Worm (Caenorhabditis elegans): ENCODE results near the gene C41H7.9.

Gene C41H7.9

DNA sequence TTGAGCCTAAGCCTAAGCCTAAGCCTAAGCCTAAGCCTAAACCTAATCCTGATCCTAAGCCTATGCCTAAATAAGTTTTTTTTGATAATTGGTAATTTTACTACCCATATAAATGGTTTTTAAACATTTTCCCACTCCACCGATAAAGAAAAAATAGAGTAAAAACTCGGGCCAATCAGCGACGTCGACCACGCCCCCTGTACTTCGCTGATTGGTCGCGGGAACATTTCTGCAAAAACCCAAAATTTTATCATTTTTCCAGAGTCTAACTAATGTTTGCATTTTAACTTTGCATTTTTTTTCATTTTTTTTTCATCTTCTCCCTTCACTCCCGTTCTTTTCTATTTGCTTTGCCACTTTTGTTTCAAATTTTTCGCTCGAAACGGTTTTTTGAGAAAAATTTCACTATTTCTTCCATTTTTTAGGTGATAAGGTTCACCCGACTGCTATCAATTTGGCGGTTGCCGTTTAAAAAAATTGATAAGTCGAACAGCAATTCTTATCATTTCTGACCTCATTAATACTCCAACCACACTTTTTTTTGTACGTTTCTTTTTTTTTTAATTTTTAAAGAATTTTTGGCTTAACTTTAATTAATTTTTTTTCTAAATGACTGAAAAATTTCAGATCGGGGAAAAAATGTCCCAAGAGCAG is 2.3 kb upstream of the C41H7.9 start, which contains the start of gene C41H7.2:
TSS of gene C41H7.2 (plus strand) at position 622 of the 654 bp plus-strand sequence.
- TF ChIP-seq nhr-129 (tag; optimal IDR thresholded peaks at IDR 0.05) (no peak), sma-9 (GFP tag; optimal IDR thresholded peaks at IDR 0.05) (no peak), sma-9 (tag; optimal IDR thresholded peaks at IDR 0.05) (no peak), peb-1 (tag; optimal IDR thresholded peaks at IDR 0.05) (no peak), crh-2 (tag; optimal IDR thresholded peaks at IDR 0.05) (peak; percentile 4), fos-1 (tag; optimal IDR thresholded peaks at IDR 0.05) (peak; percentile 85), ama-1 (optimal IDR thresholded peaks at IDR 0.05) (no peak), R02D3.7 (tag; optimal IDR thresholded peaks at IDR 0.05) (no peak), nhr-12 (tag; optimal IDR thresholded peaks at IDR 0.05) (no peak), nhr-25 (tag; optimal IDR thresholded peaks at IDR 0.05) (no peak), mdl-1 (tag; optimal IDR thresholded peaks at IDR 0.05) (no peak)

DNA sequence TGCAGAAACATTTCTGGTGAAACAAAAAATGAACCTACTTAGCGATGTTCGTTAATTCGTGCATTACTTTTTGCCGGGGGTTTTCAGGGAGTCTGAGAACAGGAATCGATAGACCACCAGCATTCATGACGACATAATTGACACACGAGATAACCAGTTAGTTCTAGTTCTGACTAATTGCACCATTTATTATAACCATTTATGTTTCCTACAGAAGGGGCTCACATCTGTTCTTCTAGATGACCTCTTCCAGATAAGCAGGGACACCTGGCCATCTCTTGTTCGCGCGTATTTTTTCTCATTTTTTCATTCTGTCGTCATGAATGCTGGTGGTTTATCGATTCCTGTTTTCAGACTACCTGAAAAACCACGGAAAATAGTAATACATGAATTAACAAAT is 3.6 kb downstream of the C41H7.9 start, which contains the start of gene sdz-5:
TSS of gene sdz-5 (plus strand) at position 301 of the 400 bp plus-strand sequence.
- TF ChIP-seq nhr-6 (tag; optimal IDR thresholded peaks at IDR 0.05) (no peak), aly-2 (tag; optimal IDR thresholded peaks at IDR 0.05) (no peak), blmp-1 (tag; optimal IDR thresholded peaks at IDR 0.05; ENCODE audit: insufficient read depth) (no peak), sem-4 (tag; optimal IDR thresholded peaks at IDR 0.05) (no peak), zag-1 (tag; optimal IDR thresholded peaks at IDR 0.05) (no peak), elt-1 (tag; optimal IDR thresholded peaks at IDR 0.05) (no peak), gmeb-1 (tag; optimal IDR thresholded peaks at IDR 0.05) (no peak)

ce11 chrII:3005499-3005898 is 6.5 kb downstream of the C41H7.9 start, which contains the start of gene lido-12:
lido-12 (plus strand) TSS chrII:3005799.
- TF ChIP-seq Y55F3AM.14 (GFP tag; optimal IDR thresholded peaks at IDR 0.05), result no peak
- TF ChIP-seq lin-13 (GFP tag; optimal IDR thresholded peaks at IDR 0.05), result no peak
- no peak for TF ChIP-seq aly-2 (tag; optimal IDR thresholded peaks at IDR 0.05)
- no peak for TF ChIP-seq nhr-11 (tag; optimal IDR thresholded peaks at IDR 0.05)
- no peak for TF ChIP-seq nhr-129 (tag; optimal IDR thresholded peaks at IDR 0.05)
- no peak for TF ChIP-seq unc-55 (GFP tag; optimal IDR thresholded peaks at IDR 0.05)
- no peak for TF ChIP-seq mbf-1 (tag; optimal IDR thresholded peaks at IDR 0.05)
- no peak for TF ChIP-seq lin-39 (tag; optimal IDR thresholded peaks at IDR 0.05)
- no peak for TF ChIP-seq gmeb-1 (tag; optimal IDR thresholded peaks at IDR 0.05)
- TF ChIP-seq elt-3 (tag; optimal IDR thresholded peaks at IDR 0.05), result no peak
- TF ChIP-seq ceh-82 (tag; optimal IDR thresholded peaks at IDR 0.05), result no peak
- TF ChIP-seq ztf-1 (GFP tag; conservative IDR thresholded peaks at IDR 0.05), result no peak
- no peak for TF ChIP-seq nhr-25 (tag; optimal IDR thresholded peaks at IDR 0.05)
- TF ChIP-seq alr-1 (tag; optimal IDR thresholded peaks at IDR 0.05), result no peak
- no peak for TF ChIP-seq snpc-4 (tag; optimal IDR thresholded peaks at IDR 0.05)
- TF ChIP-seq nhr-12 (tag; optimal IDR thresholded peaks at IDR 0.05), result no peak

DNA sequence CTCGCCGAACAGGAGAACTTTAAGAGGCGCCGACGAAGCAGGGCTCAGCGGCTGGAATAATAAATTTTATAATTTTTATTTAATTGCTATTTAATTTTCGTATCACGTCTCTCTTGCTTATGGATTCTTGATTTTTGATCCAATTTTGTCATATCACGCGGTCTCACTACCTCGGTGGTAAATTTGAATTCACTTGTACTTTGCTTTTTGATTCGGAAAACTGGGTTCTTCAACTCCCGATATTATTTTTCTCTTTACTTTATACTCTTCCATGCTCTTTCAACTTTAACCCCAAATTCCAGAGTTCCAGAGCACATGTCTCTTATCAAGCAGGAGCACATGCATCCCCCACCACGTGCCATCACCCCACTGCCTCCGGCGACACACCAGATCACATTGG is 8.4 kb downstream of the C41H7.9 start, which contains the start of gene lido-11:
TSS of gene lido-11 (plus strand) at position 301 of the 400 bp plus-strand sequence.
- TF ChIP-seq unc-55 (GFP tag; optimal IDR thresholded peaks at IDR 0.05) (no peak), lsy-2 (tag; optimal IDR thresholded peaks at IDR 0.05) (no peak), ztf-11 (tag; optimal IDR thresholded peaks at IDR 0.05) (no peak), nhr-129 (tag; optimal IDR thresholded peaks at IDR 0.05) (no peak), alr-1 (tag; optimal IDR thresholded peaks at IDR 0.05) (no peak)

- no peak for TF ChIP-seq nhr-77 (tag; optimal IDR thresholded peaks at IDR 0.05)
- no peak for TF ChIP-seq ceh-16 (tag; optimal IDR thresholded peaks at IDR 0.05)
- TF ChIP-seq zag-1 (tag; optimal IDR thresholded peaks at IDR 0.05), result no peak
- no peak for TF ChIP-seq R02D3.7 (tag; optimal IDR thresholded peaks at IDR 0.05)
- no peak for TF ChIP-seq nhr-10 (tag; optimal IDR thresholded peaks at IDR 0.05)
- no peak for TF ChIP-seq peb-1 (tag; optimal IDR thresholded peaks at IDR 0.05)
- TF ChIP-seq Y55F3AM.14 (GFP tag; optimal IDR thresholded peaks at IDR 0.05), result no peak
- TF ChIP-seq mbf-1 (tag; optimal IDR thresholded peaks at IDR 0.05), result no peak
- TF ChIP-seq fos-1 (tag; optimal IDR thresholded peaks at IDR 0.05), result no peak
- no peak for TF ChIP-seq C34F6.9 (tag; optimal IDR thresholded peaks at IDR 0.05)
- no peak for TF ChIP-seq ztf-4 (tag; optimal IDR thresholded peaks at IDR 0.05)
- no peak for TF ChIP-seq ztf-11 (tag; optimal IDR thresholded peaks at IDR 0.05)
- no peak for TF ChIP-seq mab-5 (tag; optimal IDR thresholded peaks at IDR 0.05)
- TF ChIP-seq unc-39 (tag; optimal IDR thresholded peaks at IDR 0.05), result no peak
- TF ChIP-seq aly-2 (tag; optimal IDR thresholded peaks at IDR 0.05), result no peak
- TF ChIP-seq mdl-1 (tag; optimal IDR thresholded peaks at IDR 0.05), result no peak
Measured at ce11 chrII:3002211-3002610, 9.8 kb downstream of the C41H7.9 start, which contains the start of gene lido-10. lido-10 (plus strand) TSS chrII:3002511.

Data from whole organism, L2 larva.